Worm (Caenorhabditis elegans) whole organism, midembryonic: ENCODE measurements around the gene sms-1.

Source experiments
- T22C8.4 ChIP-seq: fragments of 200-800 bp; sonication (Bioruptor generic); IDR thresholded peaks from 2 replicates; pipeline ENCODE4 v1.3.6; 2022; ENCODE audit warnings: missing genetic modification characterization, missing compliant biosample characterization
- cog-1 ChIP-seq: sonication (generic microtip); optimal IDR thresholded peaks from 2 replicates; lab custom pipeline; 2016; ENCODE audit warnings: missing genetic modification characterization, missing compliant biosample characterization
- flt-1 ChIP-seq: fragments of 200-800 bp; sonication (Bioruptor generic); IDR thresholded peaks from 2 replicates; pipeline ENCODE4 v1.3.6; 2022; ENCODE audit warnings: missing genetic modification characterization, missing compliant biosample characterization
- klf-2 ChIP-seq: fragments of 200-800 bp; sonication (Bioruptor generic); conservative IDR thresholded peaks from 2 replicates; pipeline ENCODE4 v1.3.6; 2022; ENCODE audit warnings: missing genetic modification reagents, missing genetic modification characterization, missing compliant biosample characterization
- med-1 ChIP-seq: sonication (generic microtip); optimal IDR thresholded peaks from 2 replicates; lab custom pipeline; 2017; ENCODE audit warnings: missing genetic modification characterization, mild to moderate bottlenecking, missing compliant biosample characterization, antibody characterized with exemption, missing genetic modification reagents; ENCODE audit not compliant: insufficient read depth
- ref-1 ChIP-seq: fragments of 200-800 bp; sonication (Bioruptor generic); conservative IDR thresholded peaks from 2 replicates; pipeline ENCODE4 v1.3.6; 2022; ENCODE audit warnings: missing genetic modification reagents, missing genetic modification characterization, missing compliant biosample characterization
- tab-1 ChIP-seq: fragments of 200-800 bp; sonication (Bioruptor generic); IDR thresholded peaks from 2 replicates; pipeline ENCODE4 v1.3.6; 2022; ENCODE audit warnings: missing genetic modification characterization, missing compliant biosample characterization
- ztf-23 ChIP-seq: fragments of 200-800 bp; sonication (Bioruptor generic); IDR thresholded peaks from 2 replicates; pipeline ENCODE4 v1.3.6; 2022; ENCODE audit warnings: missing genetic modification reagents, missing genetic modification characterization, missing compliant biosample characterization
- ztf-29 ChIP-seq: fragments of 200-800 bp; sonication (Bioruptor generic); IDR thresholded peaks from 2 replicates; pipeline ENCODE4 v1.3.6; 2022; ENCODE audit warnings: missing genetic modification reagents, missing genetic modification characterization, missing compliant biosample characterization

The sms-1 gene

DNA sequence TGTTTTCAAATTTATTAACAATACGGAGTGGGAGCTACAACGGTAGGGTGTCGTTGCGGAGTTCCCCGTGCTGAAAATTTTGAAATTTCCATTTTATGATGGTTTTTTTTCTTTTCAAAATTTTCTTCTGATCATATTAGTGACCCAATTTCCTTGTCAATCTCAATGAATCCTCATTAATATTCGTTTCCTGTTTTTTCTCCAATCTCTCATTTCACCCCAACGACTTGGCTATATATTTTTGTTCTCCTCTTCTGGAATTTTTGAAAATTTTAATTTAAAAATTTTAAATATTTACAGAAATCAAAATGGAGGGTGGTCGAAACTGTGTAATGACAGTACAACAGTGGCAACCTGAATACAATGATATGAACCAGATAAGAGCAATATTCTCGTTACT is 38.3 kb downstream of the sms-1 start, which contains the start of gene npr-3:
npr-3 (plus strand) TSS at position 301 of the 400 bp plus-strand sequence.
- TF ChIP-seq klf-2 (GFP tag; lab: Robert Waterston, UW) = no peak
- no peak for TF ChIP-seq cog-1 (tag; lab: Kevin White, UChicago)
- TF ChIP-seq T22C8.4 (GFP tag; lab: Robert Waterston, UW) = no peak
- no peak for TF ChIP-seq ztf-29 (GFP tag; lab: Robert Waterston, UW)
- no peak for TF ChIP-seq ztf-23 (GFP tag; lab: Robert Waterston, UW)
- no peak for TF ChIP-seq med-1 (GFP tag; lab: Kevin White, UChicago)
- no peak for TF ChIP-seq flt-1 (GFP tag; lab: Robert Waterston, UW)
- no peak for TF ChIP-seq ref-1
- no peak for TF ChIP-seq tab-1

ce11 chrIV:11458700-11459263 is 39.2 kb downstream of the sms-1 start:
- no peak for TF ChIP-seq med-1 (GFP tag; lab: Kevin White, UChicago)

DNA sequence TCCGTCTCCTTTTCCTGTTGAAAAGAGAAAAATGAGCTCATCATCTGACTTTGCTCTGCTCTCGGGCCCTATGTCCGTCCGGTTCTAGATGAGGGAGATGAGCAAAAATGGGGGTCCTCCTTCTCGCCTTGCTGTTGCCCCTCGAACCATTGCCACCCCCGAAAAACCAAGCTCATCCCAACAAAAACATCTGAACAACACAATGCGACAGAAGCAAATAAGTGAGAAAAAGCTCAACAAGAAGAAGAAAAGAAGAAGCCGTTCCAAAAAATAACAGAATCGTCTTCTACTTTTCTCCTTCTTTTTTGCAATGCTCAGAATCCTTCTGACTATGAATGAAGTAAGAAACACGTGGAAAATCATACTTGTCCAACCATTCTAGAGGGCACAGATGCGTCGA is 42.1 kb downstream of the sms-1 start:
- TF ChIP-seq klf-2 (GFP tag; lab: Robert Waterston, UW) (no peak), med-1 (GFP tag; lab: Kevin White, UChicago) (no peak), T22C8.4 (GFP tag; lab: Robert Waterston, UW) (no peak), ref-1 (no peak), ztf-23 (GFP tag; lab: Robert Waterston, UW) (no peak), ztf-29 (GFP tag; lab: Robert Waterston, UW) (no peak), tab-1 (no peak), flt-1 (GFP tag; lab: Robert Waterston, UW) (no peak), cog-1 (tag; lab: Kevin White, UChicago) (no peak)

DNA sequence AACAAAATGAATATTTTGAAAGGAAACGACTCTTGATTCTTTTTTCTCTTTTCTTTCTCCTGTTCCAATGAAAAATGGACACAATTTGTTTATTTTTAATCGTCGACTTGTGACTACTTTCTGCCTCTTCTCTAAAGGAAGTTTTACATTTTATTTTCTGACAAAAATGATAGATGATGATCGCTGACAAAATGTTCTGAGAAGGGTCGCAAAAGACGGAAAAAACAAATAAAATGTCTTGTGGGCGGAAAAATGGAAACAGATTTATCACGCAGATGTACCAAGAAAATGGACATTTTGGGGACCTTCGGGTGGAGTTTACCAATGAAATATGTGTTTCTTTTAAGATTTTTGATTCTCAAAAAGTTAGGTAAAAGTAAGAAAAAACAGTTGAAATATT is 45.0 kb downstream of the sms-1 start:
- no peak for TF ChIP-seq tab-1
- no peak for TF ChIP-seq flt-1 (GFP tag; lab: Robert Waterston, UW)
- TF ChIP-seq med-1 (GFP tag; lab: Kevin White, UChicago) = no peak
- TF ChIP-seq cog-1 (tag; lab: Kevin White, UChicago) = no peak
- TF ChIP-seq klf-2 (GFP tag; lab: Robert Waterston, UW) = no peak
- no peak for TF ChIP-seq ztf-23 (GFP tag; lab: Robert Waterston, UW)
- no peak for TF ChIP-seq ref-1

DNA sequence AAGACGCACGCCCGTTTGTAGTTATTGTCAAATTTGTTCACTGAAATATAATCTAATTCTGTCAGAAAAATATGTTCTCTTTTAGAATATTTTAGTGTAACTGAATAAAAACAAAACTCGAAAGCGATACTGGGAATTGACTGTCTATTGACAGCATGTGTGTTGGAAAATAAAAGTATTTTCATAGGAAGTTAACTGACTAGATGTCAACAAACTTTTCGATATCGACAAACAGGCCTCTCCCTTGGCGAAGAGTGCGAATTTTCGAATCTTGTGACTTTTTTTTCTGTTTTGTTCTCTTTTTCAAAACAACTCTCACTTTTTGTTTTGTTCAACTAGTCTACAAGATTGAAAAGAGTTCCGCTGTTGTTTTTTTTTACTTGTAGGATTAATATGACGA is 59.7 kb downstream of the sms-1 start:
- TF ChIP-seq ztf-29 (GFP tag; lab: Robert Waterston, UW) (no peak), ref-1 (no peak), med-1 (GFP tag; lab: Kevin White, UChicago) (no peak), klf-2 (GFP tag; lab: Robert Waterston, UW) (no peak), T22C8.4 (GFP tag; lab: Robert Waterston, UW) (no peak), tab-1 (no peak), cog-1 (tag; lab: Kevin White, UChicago) (no peak), flt-1 (GFP tag; lab: Robert Waterston, UW) (no peak), ztf-23 (GFP tag; lab: Robert Waterston, UW) (no peak)

ce11 chrIV:11435761-11436160 is 62.2 kb downstream of the sms-1 start:
- TF ChIP-seq ztf-29 (GFP tag; lab: Robert Waterston, UW) = no peak
- TF ChIP-seq flt-1 (GFP tag; lab: Robert Waterston, UW) = no peak
- no peak for TF ChIP-seq T22C8.4 (GFP tag; lab: Robert Waterston, UW)
- TF ChIP-seq med-1 (GFP tag; lab: Kevin White, UChicago) = no peak
- TF ChIP-seq ztf-23 (GFP tag; lab: Robert Waterston, UW) = no peak
- no peak for TF ChIP-seq klf-2 (GFP tag; lab: Robert Waterston, UW)
- no peak for TF ChIP-seq cog-1 (tag; lab: Kevin White, UChicago)
- no peak for TF ChIP-seq ref-1
- no peak for TF ChIP-seq tab-1

- no peak for TF ChIP-seq klf-2 (GFP tag; lab: Robert Waterston, UW)
- TF ChIP-seq tab-1 = no peak
- no peak for TF ChIP-seq T22C8.4 (GFP tag; lab: Robert Waterston, UW)
- TF ChIP-seq ztf-29 (GFP tag; lab: Robert Waterston, UW) = no peak
- no peak for TF ChIP-seq med-1 (GFP tag; lab: Kevin White, UChicago)
- TF ChIP-seq ztf-23 (GFP tag; lab: Robert Waterston, UW) = no peak
Observed at ce11 chrIV:11434575-11434974, 63.4 kb downstream of the sms-1 start.

ce11 chrIV:11433709-11434108 is 64.3 kb downstream of the sms-1 start:
- TF ChIP-seq ztf-29 (GFP tag; lab: Robert Waterston, UW) (no peak), flt-1 (GFP tag; lab: Robert Waterston, UW) (no peak), tab-1 (no peak), ztf-23 (GFP tag; lab: Robert Waterston, UW) (no peak), cog-1 (tag; lab: Kevin White, UChicago) (no peak), med-1 (GFP tag; lab: Kevin White, UChicago) (no peak), ref-1 (no peak), T22C8.4 (GFP tag; lab: Robert Waterston, UW) (no peak), klf-2 (GFP tag; lab: Robert Waterston, UW) (no peak)
